Fruit fly (Drosophila melanogaster) whole organism: ENCODE results near the gene betaTub97EF.

ENCODE experiments used
- CG8478 ChIP-seq: fragments of >200 bp; optimal IDR thresholded peaks from 2 replicates; lab custom pipeline; 2018; ENCODE audit warnings: inconsistent platforms
- Dll ChIP-seq: fragments of >200 bp; optimal IDR thresholded peaks from 2 replicates; lab custom pipeline; 2017
- EcR ChIP-seq, 2 experiments: fragments of >200 bp; optimal IDR thresholded peaks; 2 replicates each; lab custom pipeline; 2017; ENCODE audit warnings: missing biosample characterization in 2 of 2, missing genetic modification characterization in 2 of 2, missing genetic modification reagents in 2 of 2
- pan ChIP-seq: fragments of >200 bp; optimal IDR thresholded peaks from 2 replicates; lab custom pipeline; 2017
- psq ChIP-seq: fragments of >200 bp; optimal IDR thresholded peaks from 2 replicates; lab custom pipeline; 2017
- usp ChIP-seq: fragments of >200 bp; optimal IDR thresholded peaks from 2 replicates; lab custom pipeline; 2017; ENCODE audit warnings: missing biosample characterization, missing genetic modification characterization, mixed read lengths

DNA sequence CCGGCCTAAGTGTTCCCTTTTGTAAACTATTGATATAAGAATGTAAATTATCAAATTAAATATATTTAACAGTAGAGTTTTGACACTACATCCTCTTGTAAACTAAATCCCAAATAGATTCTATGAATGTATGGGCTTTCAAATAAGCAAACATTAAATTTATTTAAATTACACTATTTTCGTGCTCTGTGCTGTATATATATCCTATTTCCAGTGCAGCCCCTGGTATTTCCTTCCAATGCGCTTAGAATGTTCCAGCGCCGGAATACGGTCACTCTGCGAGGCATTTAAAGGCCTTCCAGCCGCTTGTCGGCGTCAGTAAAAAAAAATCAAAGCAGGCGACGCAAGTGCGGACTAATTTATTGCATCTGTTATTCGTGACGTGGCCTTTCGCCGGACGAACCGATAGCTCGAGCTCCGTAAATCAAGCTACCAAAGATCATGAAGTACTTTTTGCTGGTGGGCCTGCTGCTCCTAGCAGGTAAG lies 39.7 kb downstream of the betaTub97EF start, which contains the start of gene Gp93:
- TF ChIP-seq psq: no peak
- no peak for TF ChIP-seq CG8478 (lab: Kevin White, UChicago)
- no peak for TF ChIP-seq pan (lab: Kevin White, UChicago)
- no peak for TF ChIP-seq Dll (lab: Kevin White, UChicago)
- no peak for TF ChIP-seq EcR (GFP tag; optimal IDR thresholded peaks at IDR 0.05; lab: Kevin White, UChicago)
- no peak for TF ChIP-seq usp
